Worm (Caenorhabditis elegans): ENCODE results near the gene gskl-1.

ce11 chrII:10956793-10957192, 9.4 kb downstream of the gskl-1 start, which contains the start of gene R03D7.8:
- TF ChIP-seq fos-1 (tag; optimal IDR thresholded peaks at IDR 0.05) (no peak), R02D3.7 (tag; optimal IDR thresholded peaks at IDR 0.05) (no peak), ceh-16 (tag; optimal IDR thresholded peaks at IDR 0.05) (no peak), unc-62 (GFP tag; optimal IDR thresholded peaks at IDR 0.05) (no peak), jun-1 (tag; optimal IDR thresholded peaks at IDR 0.05) (no peak), egl-5 (tag; optimal IDR thresholded peaks at IDR 0.05) (no peak), nfya-1 (tag; optimal IDR thresholded peaks at IDR 0.05; ENCODE audit: insufficient read depth) (no peak)

All from whole organism, L3 larva.